Worm (Caenorhabditis elegans): ENCODE data around the gene F11C1.10.

- TF ChIP-seq ama-1 (optimal IDR thresholded peaks at IDR 0.05) (no peak), aly-1 (tag; optimal IDR thresholded peaks at IDR 0.05) (no peak), scrt-1 (GFP tag; IDR thresholded peaks at IDR 0.05) (no peak), tbx-37 (GFP tag; conservative IDR thresholded peaks at IDR 0.05) (no peak), sea-1 (GFP tag; conservative IDR thresholded peaks at IDR 0.05) (no peak), pes-1 (GFP tag; IDR thresholded peaks at IDR 0.05) (no peak), hmbx-1 (tag; optimal IDR thresholded peaks at IDR 0.05) (no peak), B0310.2 (tag; optimal IDR thresholded peaks at IDR 0.05) (no peak), flt-1 (GFP tag; IDR thresholded peaks at IDR 0.05) (no peak)
Observed at ce11 chrX:12990529-12991520, 13.9 kb downstream of the F11C1.10 start, which contains the start of the genes F11C1.1 and vwa-8.
